Worm (Caenorhabditis elegans) whole organism, L2 larva: ENCODE results near the gene R08C7.4.

Source experiments
- F13H6.1 ChIP-seq: sonication (generic microtip); optimal IDR thresholded peaks from 2 replicates; lab custom pipeline; 2016; ENCODE audit warnings: missing genetic modification characterization, missing compliant biosample characterization
- aly-2 ChIP-seq: fragments of 150-350 bp; optimal IDR thresholded peaks from 2 replicates; lab custom pipeline; 2014; ENCODE audit warnings: missing biosample characterization, missing genetic modification characterization
- ama-1 ChIP-seq: fragments of 150-350 bp; optimal IDR thresholded peaks from 2 replicates; lab custom pipeline; 2018; ENCODE audit warnings: inconsistent platforms
- ceh-82 ChIP-seq: fragments of 150-350 bp; optimal IDR thresholded peaks from 2 replicates; lab custom pipeline; 2014; ENCODE audit warnings: missing biosample characterization, missing genetic modification characterization
- lin-13 ChIP-seq: fragments of 150-350 bp; optimal IDR thresholded peaks from 2 replicates; lab custom pipeline; 2014; ENCODE audit warnings: missing biosample characterization, missing genetic modification reagents, missing genetic modification characterization
- mab-5 ChIP-seq: fragments of 150-350 bp; optimal IDR thresholded peaks from 2 replicates; lab custom pipeline; 2014; ENCODE audit warnings: missing biosample characterization, missing genetic modification characterization
- mdl-1 ChIP-seq, 2 experiments: fragments of 150-350 bp in 1 of 2; sonication (generic microtip) in 1 of 2; optimal IDR thresholded peaks; 2 replicates each; lab custom pipeline; 2017; ENCODE audit warnings: missing biosample characterization in 2 of 2, missing genetic modification characterization in 2 of 2
- nhr-129 ChIP-seq: fragments of 150-350 bp; optimal IDR thresholded peaks from 2 replicates; lab custom pipeline; 2014; ENCODE audit warnings: missing biosample characterization, missing genetic modification characterization
- nhr-25 ChIP-seq: fragments of 150-350 bp; sonication (generic microtip); optimal IDR thresholded peaks from 3 replicates; lab custom pipeline; 2014; ENCODE audit warnings: missing biosample characterization, missing genetic modification characterization
- peb-1 ChIP-seq: fragments of 150-350 bp; optimal IDR thresholded peaks from 2 replicates; lab custom pipeline; 2014; ENCODE audit warnings: missing biosample characterization, missing genetic modification characterization
- unc-39 ChIP-seq: fragments of 150-350 bp; optimal IDR thresholded peaks from 2 replicates; lab custom pipeline; 2014; ENCODE audit warnings: missing biosample characterization, missing genetic modification characterization

DNA sequence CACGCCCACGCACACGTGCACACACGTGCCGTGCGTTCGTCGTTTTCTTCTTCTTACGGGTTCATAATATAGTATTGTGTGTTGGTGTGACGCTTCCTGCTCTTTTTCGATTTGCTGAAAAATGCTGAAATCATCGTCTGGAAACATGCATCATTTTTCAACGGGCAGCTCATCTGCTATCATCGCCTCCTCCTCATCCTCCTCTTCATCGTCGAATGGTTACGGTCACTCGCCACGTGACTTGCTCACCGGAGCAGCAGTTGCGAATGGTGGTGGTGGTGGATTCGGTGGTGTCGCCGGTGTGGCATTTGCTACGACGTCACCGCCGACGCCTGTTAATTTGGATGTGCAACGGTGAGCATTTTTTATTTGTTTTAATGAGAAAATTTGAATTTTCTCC, 26.1 kb upstream of the R08C7.4 start:
- TF ChIP-seq aly-2: no peak
- TF ChIP-seq ceh-82 (tag; lab: Kevin White, UChicago): no peak
- TF ChIP-seq mab-5 (tag; lab: Kevin White, UChicago): no peak
- no peak for TF ChIP-seq peb-1
- no peak for TF ChIP-seq unc-39 (tag; lab: Kevin White, UChicago)
- TF ChIP-seq nhr-129 (tag; lab: Kevin White, UChicago): no peak
- no peak for TF ChIP-seq ama-1 (lab: Kevin White, UChicago)
- TF ChIP-seq nhr-25 (tag; lab: Kevin White, UChicago): no peak
- TF ChIP-seq lin-13: no peak
- no peak for TF ChIP-seq F13H6.1
- TF ChIP-seq mdl-1 (tag; optimal IDR thresholded peaks at IDR 0.05; lab: Kevin White, UChicago): no peak
